Worm (Caenorhabditis elegans): ENCODE results near the gene R10E8.1.
"Not testable (repeated sequence)": the region's sequence is repeated elsewhere in the genome, so short reads cannot be mapped to it uniquely, and the experiment has no call there.

ce11 chrV:18216784-18217183 lies 35.4 kb downstream of the R10E8.1 start, which contains the start of gene F16H6.9:
- not testable (repeated sequence) for TF ChIP-seq pha-4 (tag; optimal IDR thresholded peaks at IDR 0.05); snpc-4 (tag; optimal IDR thresholded peaks at IDR 0.05); ceh-82 (tag; optimal IDR thresholded peaks at IDR 0.05); fkh-10 (GFP tag; optimal IDR thresholded peaks at IDR 0.05); zag-1 (tag; optimal IDR thresholded peaks at IDR 0.05)
